Worm (Caenorhabditis elegans) whole organism, L3 larva: Measurements from ENCODE around the gene che-10.

Source experiments
- aly-2 ChIP-seq: fragments of 150-350 bp; optimal IDR thresholded peaks from 2 replicates; lab custom pipeline; 2014; ENCODE audit warnings: missing biosample characterization, missing genetic modification characterization
- ama-1 ChIP-seq: fragments of 150-350 bp; optimal IDR thresholded peaks from 2 replicates; lab custom pipeline; 2018
- ceh-82 ChIP-seq: fragments of 150-350 bp; optimal IDR thresholded peaks from 2 replicates; lab custom pipeline; 2014; ENCODE audit warnings: missing biosample characterization, missing genetic modification characterization
- egl-27 ChIP-seq: sonication (generic microtip); optimal IDR thresholded peaks from 4 replicates; lab custom pipeline; 2017; ENCODE audit warnings: missing biosample characterization, missing genetic modification reagents, missing genetic modification characterization
- elt-1 ChIP-seq: fragments of 150-350 bp; optimal IDR thresholded peaks from 2 replicates; lab custom pipeline; 2014; ENCODE audit warnings: missing biosample characterization, missing genetic modification characterization
- mdl-1 ChIP-seq: fragments of 150-350 bp; optimal IDR thresholded peaks from 2 replicates; lab custom pipeline; 2014; ENCODE audit warnings: missing biosample characterization, missing genetic modification characterization
- nhr-11 ChIP-seq: fragments of 150-350 bp; optimal IDR thresholded peaks from 2 replicates; lab custom pipeline; 2014; ENCODE audit warnings: missing biosample characterization, missing genetic modification characterization
- nhr-12 ChIP-seq: fragments of 150-350 bp; optimal IDR thresholded peaks from 2 replicates; lab custom pipeline; 2014; ENCODE audit warnings: missing biosample characterization, missing genetic modification characterization
- unc-39 ChIP-seq: sonication (generic microtip); optimal IDR thresholded peaks from 4 replicates; lab custom pipeline; 2017; ENCODE audit warnings: missing biosample characterization, missing genetic modification characterization
- unc-62 ChIP-seq: fragments of 150-350 bp; sonication (generic microtip); optimal IDR thresholded peaks from 4 replicates; lab custom pipeline; 2014; ENCODE audit warnings: missing biosample characterization, missing genetic modification reagents, missing genetic modification characterization

DNA sequence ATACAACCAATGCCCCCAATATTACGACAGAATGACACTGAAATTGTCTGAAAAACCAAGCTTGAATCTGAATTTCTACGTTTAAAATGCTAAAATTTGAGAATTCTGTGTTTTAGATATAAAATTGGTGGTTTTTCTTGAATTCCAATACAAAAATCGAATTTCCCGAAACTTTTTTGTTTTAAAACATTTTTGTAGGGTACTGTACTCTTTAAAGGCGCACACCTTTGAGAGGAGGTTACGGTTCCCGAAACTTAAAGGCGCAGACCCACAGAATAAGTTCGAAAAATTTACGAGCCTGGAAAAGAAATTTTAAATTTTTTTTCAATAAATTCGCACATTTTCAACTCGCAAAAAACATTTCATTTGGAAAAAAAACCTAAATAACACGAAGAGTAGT is 33.5 kb downstream of the che-10 start:
- no peak for TF ChIP-seq unc-39 (tag; lab: Kevin White, UChicago)
- no peak for TF ChIP-seq nhr-12 (tag; lab: Kevin White, UChicago)
- no peak for TF ChIP-seq egl-27 (tag; lab: Kevin White, UChicago)
- no peak for TF ChIP-seq ceh-82 (tag; lab: Kevin White, UChicago)
- no peak for TF ChIP-seq unc-62 (GFP tag; lab: Kevin White, UChicago)
- TF ChIP-seq ama-1 (lab: Kevin White, UChicago) = no peak
- TF ChIP-seq elt-1 (tag; lab: Kevin White, UChicago) = no peak
- TF ChIP-seq mdl-1 = no peak
- no peak for TF ChIP-seq nhr-11 (tag; lab: Kevin White, UChicago)
- TF ChIP-seq aly-2 (tag; lab: Kevin White, UChicago) = no peak
